Fruit fly (Drosophila melanogaster) whole organism, prepupa: ENCODE measurements around the gene lili.

Source experiments
- Blimp-1 ChIP-seq: fragments of 200-800 bp; sonication (Bioruptor generic); optimal IDR thresholded peaks from 3 replicates; lab custom pipeline; 2017; ENCODE audit warnings: missing biosample characterization, missing genetic modification characterization, mild to moderate bottlenecking, moderate library complexity, missing genetic modification reagents
- CG10669 ChIP-seq: fragments of 200-800 bp; sonication (Bioruptor generic); optimal IDR thresholded peaks from 3 replicates; lab custom pipeline; 2018; ENCODE audit warnings: missing biosample characterization, mild to moderate bottlenecking, missing genetic modification characterization, moderate library complexity
- CG11294 ChIP-seq: fragments of 200-800 bp; sonication (Bioruptor generic); IDR thresholded peaks from 2 replicates; pipeline ENCODE4 v1.3.6; 2022; ENCODE audit warnings: missing biosample characterization, missing genetic modification characterization
- CG11762 ChIP-seq: fragments of 200-800 bp; sonication (Bioruptor generic); optimal IDR thresholded peaks from 3 replicates; lab custom pipeline; 2016; ENCODE audit warnings: missing biosample characterization, missing genetic modification characterization; ENCODE audit not compliant: insufficient read depth
- CG11902 ChIP-seq: fragments of 200-800 bp; sonication (Bioruptor generic); optimal IDR thresholded peaks from 3 replicates; lab custom pipeline; 2016; ENCODE audit warnings: missing biosample characterization, missing genetic modification characterization
- CG15336 ChIP-seq: fragments of 200-800 bp; sonication (Bioruptor generic); IDR thresholded peaks from 2 replicates; pipeline ENCODE4 v1.3.6; 2022; ENCODE audit warnings: missing biosample characterization, missing genetic modification characterization
- CG1621 ChIP-seq: fragments of 200-800 bp; sonication (Bioruptor generic); optimal IDR thresholded peaks from 3 replicates; lab custom pipeline; 2018; ENCODE audit warnings: missing biosample characterization, mild to moderate bottlenecking, missing genetic modification characterization
- CG3032 ChIP-seq: fragments of 200-800 bp; optimal IDR thresholded peaks from 2 replicates; lab custom pipeline; 2019; ENCODE audit warnings: missing biosample characterization, mild to moderate bottlenecking, missing genetic modification characterization, moderate library complexity
- CG31627 ChIP-seq: fragments of 200-800 bp; sonication (Bioruptor generic); optimal IDR thresholded peaks from 3 replicates; lab custom pipeline; 2016; ENCODE audit warnings: missing biosample characterization, missing genetic modification characterization
- CG34406 ChIP-seq: fragments of 200-800 bp; sonication (Bioruptor generic); optimal IDR thresholded peaks from 3 replicates; lab custom pipeline; 2016; ENCODE audit warnings: missing biosample characterization, missing genetic modification characterization
- CG3919 ChIP-seq: fragments of 200-800 bp; sonication (Bioruptor generic); optimal IDR thresholded peaks from 3 replicates; lab custom pipeline; 2016; ENCODE audit warnings: missing biosample characterization, missing genetic modification characterization
- CG6163 ChIP-seq: fragments of 200-800 bp; sonication (Bioruptor generic); IDR thresholded peaks from 3 replicates; pipeline ENCODE4 v1.3.6; 2022; ENCODE audit warnings: missing biosample characterization, missing genetic modification characterization
- CG6792 ChIP-seq: fragments of 200-800 bp; sonication (Bioruptor generic); optimal IDR thresholded peaks from 3 replicates; lab custom pipeline; 2016; ENCODE audit warnings: missing biosample characterization, missing genetic modification characterization
- CG6808 ChIP-seq: fragments of 200-800 bp; sonication (Bioruptor generic); optimal IDR thresholded peaks from 3 replicates; lab custom pipeline; 2017; ENCODE audit warnings: missing biosample characterization, missing genetic modification characterization, mild to moderate bottlenecking, moderate library complexity, missing genetic modification reagents
- CG6854 ChIP-seq: fragments of 200-800 bp; sonication (Bioruptor generic); optimal IDR thresholded peaks from 2 replicates; lab custom pipeline; 2017; ENCODE audit warnings: missing biosample characterization, mild to moderate bottlenecking, missing genetic modification characterization
- CG7368 ChIP-seq: fragments of 200-800 bp; sonication (Bioruptor generic); optimal IDR thresholded peaks from 3 replicates; lab custom pipeline; 2016; ENCODE audit warnings: missing biosample characterization, missing genetic modification characterization
- CG8119 ChIP-seq: fragments of 200-800 bp; sonication (Bioruptor generic); IDR thresholded peaks from 3 replicates; pipeline ENCODE4 v1.3.6; 2022; ENCODE audit warnings: missing biosample characterization, missing genetic modification characterization
- CG8319 ChIP-seq: fragments of 200-800 bp; sonication (Bioruptor generic); optimal IDR thresholded peaks from 3 replicates; lab custom pipeline; 2016; ENCODE audit warnings: missing biosample characterization, missing genetic modification characterization
- Eip93F ChIP-seq: fragments of 200-800 bp; sonication (Bioruptor generic); optimal IDR thresholded peaks from 2 replicates; lab custom pipeline; 2016; ENCODE audit warnings: missing biosample characterization, mild to moderate bottlenecking, missing genetic modification characterization
- Ets21C ChIP-seq: fragments of 200-800 bp; sonication (Bioruptor generic); optimal IDR thresholded peaks from 3 replicates; lab custom pipeline; 2016; ENCODE audit warnings: missing biosample characterization, missing genetic modification characterization
- Gug ChIP-seq: fragments of 200-800 bp; sonication (Bioruptor generic); IDR thresholded peaks from 2 replicates; pipeline ENCODE4 v1.3.6; 2022; ENCODE audit warnings: missing biosample characterization, missing genetic modification characterization
- Hr39 ChIP-seq: fragments of 200-800 bp; sonication (Bioruptor generic); optimal IDR thresholded peaks from 2 replicates; lab custom pipeline; 2016; ENCODE audit warnings: missing biosample characterization, missing genetic modification characterization
- Hr4 ChIP-seq: fragments of 200-800 bp; sonication (Bioruptor generic); optimal IDR thresholded peaks from 3 replicates; lab custom pipeline; 2016; ENCODE audit warnings: missing biosample characterization, missing genetic modification characterization
- Lpt ChIP-seq: fragments of 200-800 bp; sonication (Bioruptor generic); optimal IDR thresholded peaks from 3 replicates; lab custom pipeline; 2016; ENCODE audit warnings: missing biosample characterization, missing genetic modification characterization
- Met ChIP-seq: fragments of 200-800 bp; sonication (Bioruptor generic); optimal IDR thresholded peaks from 3 replicates; lab custom pipeline; 2016; ENCODE audit warnings: missing biosample characterization, missing genetic modification characterization
- OdsH ChIP-seq: fragments of 200-800 bp; sonication (Bioruptor generic); optimal IDR thresholded peaks from 3 replicates; lab custom pipeline; 2016; ENCODE audit warnings: missing biosample characterization, missing genetic modification characterization
- Smox ChIP-seq: fragments of 200-800 bp; sonication (Bioruptor generic); optimal IDR thresholded peaks from 3 replicates; lab custom pipeline; 2016; ENCODE audit warnings: missing biosample characterization, missing genetic modification characterization
- Sox102F ChIP-seq: fragments of 200-800 bp; sonication (Bioruptor generic); optimal IDR thresholded peaks from 2 replicates; lab custom pipeline; 2016; ENCODE audit warnings: missing biosample characterization, mild to moderate bottlenecking, missing genetic modification characterization
- Sox14 ChIP-seq: fragments of 200-800 bp; sonication (Bioruptor generic); optimal IDR thresholded peaks from 3 replicates; lab custom pipeline; 2016; ENCODE audit warnings: missing biosample characterization, missing genetic modification characterization
- Sox15 ChIP-seq: fragments of 200-800 bp; sonication (Bioruptor generic); optimal IDR thresholded peaks from 3 replicates; lab custom pipeline; 2016; ENCODE audit warnings: missing biosample characterization, missing genetic modification characterization
- acj6 ChIP-seq: fragments of 200-800 bp; sonication (Bioruptor generic); optimal IDR thresholded peaks from 3 replicates; lab custom pipeline; 2016; ENCODE audit warnings: missing biosample characterization, missing genetic modification characterization
- cyc ChIP-seq: fragments of 200-800 bp; sonication (Bioruptor generic); optimal IDR thresholded peaks from 3 replicates; lab custom pipeline; 2016; ENCODE audit warnings: missing biosample characterization, missing genetic modification characterization
- dsx ChIP-seq: fragments of 200-800 bp; optimal IDR thresholded peaks from 3 replicates; lab custom pipeline; 2019; ENCODE audit warnings: missing biosample characterization, mild to moderate bottlenecking, missing genetic modification characterization, moderate library complexity; ENCODE audit not compliant: poor library complexity, severe bottlenecking
- fd59A ChIP-seq: fragments of 200-800 bp; sonication (Bioruptor generic); optimal IDR thresholded peaks from 2 replicates; lab custom pipeline; 2017; ENCODE audit warnings: missing biosample characterization, mild to moderate bottlenecking, missing genetic modification characterization, missing genetic modification reagents
- fd85E ChIP-seq: fragments of 200-800 bp; sonication (Bioruptor generic); optimal IDR thresholded peaks from 3 replicates; lab custom pipeline; 2016; ENCODE audit warnings: missing biosample characterization, missing genetic modification characterization
- fkh ChIP-seq: fragments of 200-800 bp; sonication (Bioruptor generic); optimal IDR thresholded peaks from 3 replicates; lab custom pipeline; 2017; ENCODE audit warnings: missing biosample characterization, mild to moderate bottlenecking, missing genetic modification characterization, moderate library complexity
- lz ChIP-seq: fragments of 200-800 bp; sonication (Bioruptor generic); optimal IDR thresholded peaks from 3 replicates; lab custom pipeline; 2016; ENCODE audit warnings: missing biosample characterization, missing genetic modification characterization
- spab ChIP-seq: fragments of 200-800 bp; sonication (Bioruptor generic); optimal IDR thresholded peaks from 2 replicates; lab custom pipeline; 2017; ENCODE audit warnings: missing biosample characterization, mild to moderate bottlenecking, missing genetic modification characterization, missing genetic modification reagents
- ss ChIP-seq, 2 experiments: fragments of 200-800 bp; sonication (Bioruptor generic); optimal IDR thresholded peaks; 2 replicates in 1 of 2; 3 replicates in 1 of 2; lab custom pipeline; 2017 to 2018; ENCODE audit warnings: mild to moderate bottlenecking in 2 of 2, missing biosample characterization in 2 of 2, missing genetic modification characterization in 2 of 2, moderate library complexity in 1 of 2
- svp ChIP-seq: fragments of 200-800 bp; sonication (Bioruptor generic); peaks from one replicate; lab custom pipeline; 2016; ENCODE audit warnings: missing biosample characterization, missing genetic modification characterization
- topi ChIP-seq: fragments of 200-800 bp; sonication (Bioruptor generic); optimal IDR thresholded peaks from 3 replicates; lab custom pipeline; 2016; ENCODE audit warnings: missing biosample characterization, missing genetic modification characterization
- vri ChIP-seq: fragments of 200-800 bp; sonication (Bioruptor generic); optimal IDR thresholded peaks from 3 replicates; lab custom pipeline; 2016; ENCODE audit warnings: missing biosample characterization, mild to moderate bottlenecking, missing genetic modification characterization

Gene lili

dm6 chr3R:24799503-24799902, 14.3 kb downstream of the lili start, which contains the start of gene Ude:
Gene Ude, minus strand, starts transcription at chr3R:24799668.
- TF ChIP-seq CG6854 (no peak), vri (peak; percentile 19)

dm6 chr3R:24798595-24798994, 15.2 kb downstream of the lili start:
- TF ChIP-seq CG8119 (GFP tag; lab: Robert Waterston, UW) (peak; percentile 34; the same call in 2 of the 3 replicates), Hr39 (GFP tag; lab: Kevin White, UChicago) (no peak)

- TF ChIP-seq CG6808 (GFP tag; lab: Kevin White, UChicago) (no peak), Ets21C (GFP tag; lab: Kevin White, UChicago) (no peak), OdsH (GFP tag; lab: Kevin White, UChicago) (no peak), fkh (GFP tag; lab: Kevin White, UChicago) (no peak), CG31627 (no peak), CG10669 (GFP tag; lab: Kevin White, UChicago) (no peak), CG6854 (no peak), Hr39 (GFP tag; lab: Kevin White, UChicago) (no peak), Met (GFP tag; lab: Kevin White, UChicago) (no peak), CG1621 (tag; lab: Kevin White, UChicago) (no peak), Sox15 (GFP tag; lab: Kevin White, UChicago) (no peak), Blimp-1 (GFP tag; lab: Kevin White, UChicago) (no peak), CG11294 (GFP tag; lab: Robert Waterston, UW) (no peak), Hr4 (no peak), Lpt (GFP tag; lab: Kevin White, UChicago) (no peak), topi (GFP tag; lab: Kevin White, UChicago) (no peak), CG3032 (tag; lab: Kevin White, UChicago) (no peak), acj6 (GFP tag; lab: Kevin White, UChicago) (no peak), dsx (GFP tag; lab: Kevin White, UChicago) (no peak)
- TF ChIP-seq, all 60 proteins: peak for 0
These were observed 23.8 kb downstream of the lili start, which contains the start of gene CG13634 for dm6 chr3R:24790036-24790435. Gene CG13634, minus strand, starts transcription at chr3R:24790136.

DNA sequence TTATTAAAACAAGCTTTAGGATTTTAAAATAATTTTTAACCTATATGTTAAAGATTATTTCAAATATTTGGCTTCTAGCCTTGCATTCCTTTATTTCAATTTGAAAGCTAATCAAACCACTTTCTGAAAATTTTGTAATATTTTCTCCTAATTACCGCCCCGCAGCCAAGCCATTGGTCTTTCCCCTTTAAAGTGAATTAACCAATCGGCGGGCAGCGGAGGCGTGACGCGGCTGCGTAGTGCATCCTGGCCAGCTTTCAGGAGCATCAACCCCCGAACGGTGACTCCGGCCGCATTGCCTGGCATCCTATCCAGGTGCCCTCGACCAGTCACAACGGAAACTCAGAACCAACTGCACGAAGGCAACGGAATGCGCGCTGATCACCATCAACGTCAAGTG, 26.1 kb downstream of the lili start, which contains the start of gene Ets96B:
Gene Ets96B (plus strand): TSS at position 321 of the 400 bp plus-strand sequence.
- TF ChIP-seq ss (GFP tag; optimal IDR thresholded peaks at IDR 0.05; lab: Kevin White, UChicago) (no peak), CG3919 (GFP tag; lab: Kevin White, UChicago) (no peak), cyc (no peak), Sox14 (no peak), CG15336 (GFP tag; lab: Robert Waterston, UW) (no peak), lz (GFP tag; lab: Kevin White, UChicago) (no peak), svp (GFP tag; lab: Kevin White, UChicago) (no peak), Lpt (GFP tag; lab: Kevin White, UChicago) (no peak), Blimp-1 (GFP tag; lab: Kevin White, UChicago) (no peak), Met (GFP tag; lab: Kevin White, UChicago) (no peak), Sox102F (no peak)

DNA sequence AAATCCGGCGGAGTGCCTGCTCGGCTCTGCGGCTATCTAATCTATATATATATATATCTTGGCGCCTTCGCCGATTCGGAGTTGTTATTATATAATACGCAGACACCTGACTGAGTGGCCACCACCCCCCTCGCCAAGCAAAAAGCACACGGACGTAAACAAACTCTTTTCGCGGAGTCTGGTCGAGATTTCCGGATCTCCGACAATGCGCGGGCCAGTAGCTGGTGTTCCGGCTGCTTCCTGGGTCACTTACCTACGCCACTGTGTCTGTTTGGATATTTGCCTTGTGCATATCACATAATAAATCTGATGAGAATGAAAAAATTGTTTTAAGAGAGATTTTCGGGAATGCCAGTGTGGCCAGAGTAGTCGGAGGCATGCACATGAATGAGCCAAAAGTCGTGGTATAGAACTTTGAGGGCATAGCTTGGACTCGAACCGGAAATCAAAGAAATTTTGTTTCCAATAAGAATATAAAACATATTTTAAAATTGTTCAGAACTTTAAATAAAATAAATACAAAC, 26.7 kb downstream of the lili start, which contains the start of gene CG5805:
Gene CG5805 (minus strand): TSS at position 380 of the 524 bp plus-strand sequence.
- TF ChIP-seq Lpt (GFP tag; lab: Kevin White, UChicago) (no peak), CG8319 (GFP tag; lab: Kevin White, UChicago) (peak; percentile 62), CG8119 (GFP tag; lab: Robert Waterston, UW) (no peak), topi (GFP tag; lab: Kevin White, UChicago) (peak; percentile 69), CG11902 (GFP tag; lab: Kevin White, UChicago) (peak; percentile 54), fd85E (GFP tag; lab: Kevin White, UChicago) (no peak), Smox (GFP tag; lab: Kevin White, UChicago) (peak; percentile 74), fkh (GFP tag; lab: Kevin White, UChicago) (no peak), spab (GFP tag; lab: Kevin White, UChicago) (no peak), Hr4 (peak; percentile 35), CG7368 (GFP tag; lab: Kevin White, UChicago) (peak; percentile 52), CG6792 (GFP tag; lab: Kevin White, UChicago) (peak; percentile 31), Gug (GFP tag; lab: Robert Waterston, UW) (no peak), CG34406 (GFP tag; lab: Kevin White, UChicago) (peak; percentile 66), OdsH (GFP tag; lab: Kevin White, UChicago) (peak; percentile 73), CG3919 (GFP tag; lab: Kevin White, UChicago) (peak; percentile 78), CG6163 (GFP tag; lab: Robert Waterston, UW) (peak; percentile 82), CG11294 (GFP tag; lab: Robert Waterston, UW) (no peak), CG31627 (peak; percentile 65), CG11762 (GFP tag; lab: Kevin White, UChicago) (peak; percentile 39), Eip93F (GFP tag; lab: Kevin White, UChicago) (no peak), Blimp-1 (GFP tag; lab: Kevin White, UChicago) (peak; percentile 43), fd59A (GFP tag; lab: Kevin White, UChicago) (peak; percentile 14), CG15336 (GFP tag; lab: Robert Waterston, UW) (no peak)
